Worm (Caenorhabditis elegans) whole organism, L2 larva: ENCODE measurements around the gene clec-181.

ENCODE experiments used
- ama-1 ChIP-seq: fragments of 150-350 bp; optimal IDR thresholded peaks from 2 replicates; lab custom pipeline; 2018; ENCODE audit warnings: inconsistent platforms
- lin-13 ChIP-seq: fragments of 150-350 bp; optimal IDR thresholded peaks from 2 replicates; lab custom pipeline; 2014; ENCODE audit warnings: missing biosample characterization, missing genetic modification reagents, missing genetic modification characterization
- lin-39 ChIP-seq: fragments of 150-350 bp; optimal IDR thresholded peaks from 2 replicates; lab custom pipeline; 2014; ENCODE audit warnings: missing biosample characterization, missing genetic modification reagents, missing genetic modification characterization
- lsy-2 ChIP-seq, 2 experiments: fragments of 150-350 bp in 1 of 2; sonication (generic microtip) in 1 of 2; optimal IDR thresholded peaks; 2 replicates each; lab custom pipeline; 2014 to 2017; ENCODE audit warnings: missing biosample characterization in 2 of 2, missing genetic modification characterization in 2 of 2
- nhr-25 ChIP-seq: fragments of 150-350 bp; sonication (generic microtip); optimal IDR thresholded peaks from 3 replicates; lab custom pipeline; 2014; ENCODE audit warnings: missing biosample characterization, missing genetic modification characterization
- sem-4 ChIP-seq: fragments of 150-350 bp; optimal IDR thresholded peaks from 2 replicates; lab custom pipeline; 2014; ENCODE audit warnings: missing biosample characterization, missing genetic modification reagents, missing genetic modification characterization
- sma-3 ChIP-seq: sonication (generic microtip); optimal IDR thresholded peaks from 2 replicates; lab custom pipeline; 2016; ENCODE audit warnings: missing genetic modification reagents, missing genetic modification characterization, missing compliant biosample characterization
- unc-62 ChIP-seq: fragments of 150-350 bp; optimal IDR thresholded peaks from 2 replicates; lab custom pipeline; 2014; ENCODE audit warnings: missing biosample characterization, missing genetic modification reagents, missing genetic modification characterization

DNA sequence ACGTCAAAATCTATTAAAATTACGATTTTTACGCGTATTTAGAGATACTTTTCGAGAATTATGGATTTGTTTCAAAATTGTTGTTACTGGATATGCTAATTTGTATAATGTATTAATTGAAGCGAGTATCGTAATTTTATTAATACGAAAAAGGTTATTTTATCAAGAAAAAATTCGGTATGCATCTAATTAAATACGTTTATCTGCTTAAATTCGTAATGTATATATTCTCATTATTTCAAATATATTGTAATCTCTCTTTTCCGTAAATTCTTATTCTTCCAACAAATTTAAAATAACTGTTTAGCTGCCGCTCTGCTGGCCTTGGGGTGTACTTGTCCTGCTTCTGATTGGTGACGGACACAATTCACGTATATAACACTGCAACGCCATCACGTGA, 35.2 kb downstream of the clec-181 start, which contains the start of gene dgk-4:
- TF ChIP-seq lin-13 (GFP tag; lab: Kevin White, UChicago), result no peak
- no peak for TF ChIP-seq lsy-2 (tag; optimal IDR thresholded peaks at IDR 0.05; lab: Kevin White, UChicago)
- no peak for TF ChIP-seq nhr-25 (tag; lab: Kevin White, UChicago)
- TF ChIP-seq sem-4 (tag; lab: Kevin White, UChicago), result no peak
- TF ChIP-seq sma-3 (GFP tag; lab: Kevin White, UChicago), result no peak
- TF ChIP-seq unc-62 (GFP tag; lab: Kevin White, UChicago), result no peak
- TF ChIP-seq ama-1, result no peak
- TF ChIP-seq lin-39 (tag; lab: Kevin White, UChicago), result no peak
